Worm (Caenorhabditis elegans): Measurements from ENCODE around the gene str-23.

DNA sequence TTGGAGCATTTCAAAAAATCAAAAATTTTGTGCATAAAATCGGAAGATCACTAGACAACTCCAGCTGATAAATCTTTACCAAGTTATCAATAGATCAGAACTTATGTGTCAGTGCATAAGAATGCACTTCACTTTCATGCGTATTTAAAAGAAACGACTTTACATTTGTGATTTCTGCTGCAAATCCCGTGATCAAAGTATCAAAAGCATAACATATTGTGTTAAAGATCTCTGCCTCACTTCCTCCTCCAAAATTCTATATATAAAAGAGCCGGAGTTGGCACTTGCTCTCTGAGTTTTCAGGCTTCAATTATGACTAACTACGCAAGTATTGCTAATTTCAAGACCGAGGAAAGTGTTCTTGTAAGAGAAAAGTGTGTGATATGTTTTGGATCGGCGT, 49.0 kb downstream of the str-23 start, which contains the start of gene nhr-198:
- no peak for TF ChIP-seq ama-1 (optimal IDR thresholded peaks at IDR 0.05)
- TF ChIP-seq ceh-13 (GFP tag; optimal IDR thresholded peaks at IDR 0.05), result no peak
- TF ChIP-seq ceh-36 (tag; optimal IDR thresholded peaks at IDR 0.05), result no peak
- TF ChIP-seq ets-7 (tag; optimal IDR thresholded peaks at IDR 0.05), result no peak
- TF ChIP-seq flt-1 (GFP tag; IDR thresholded peaks at IDR 0.05), result no peak
- TF ChIP-seq F13C5.2 (tag; optimal IDR thresholded peaks at IDR 0.05), result no peak
- TF ChIP-seq B0310.2 (tag; optimal IDR thresholded peaks at IDR 0.05), result no peak
- TF ChIP-seq sea-1 (GFP tag; conservative IDR thresholded peaks at IDR 0.05), result no peak
- TF ChIP-seq hmbx-1 (tag; optimal IDR thresholded peaks at IDR 0.05), result no peak
- no peak for TF ChIP-seq scrt-1 (GFP tag; IDR thresholded peaks at IDR 0.05)
- no peak for TF ChIP-seq hmg-4 (GFP tag; optimal IDR thresholded peaks at IDR 0.05)
- no peak for TF ChIP-seq tbx-11 (GFP tag; IDR thresholded peaks at IDR 0.05)

All from whole organism, early embryonic.